Fruit fly (Drosophila melanogaster) whole organism, adult: ENCODE results near the gene Ugt36E1.

Source experiments
- CG12768 ChIP-seq: fragments of 200-800 bp; sonication (Bioruptor generic); optimal IDR thresholded peaks from 2 replicates; lab custom pipeline; 2017; ENCODE audit warnings: missing biosample characterization, missing genetic modification characterization, mild to moderate bottlenecking, moderate library complexity, missing genetic modification reagents
- CG1620 ChIP-seq: fragments of 200-800 bp; sonication (Bioruptor generic); optimal IDR thresholded peaks from 2 replicates; lab custom pipeline; 2016; ENCODE audit warnings: missing biosample characterization, missing genetic modification characterization
- CG7045 ChIP-seq: fragments of 200-800 bp; sonication (Bioruptor generic); optimal IDR thresholded peaks from 2 replicates; lab custom pipeline; 2017; ENCODE audit warnings: missing biosample characterization, mild to moderate bottlenecking, missing genetic modification characterization
- ovo ChIP-seq: fragments of 200-800 bp; sonication (Bioruptor generic); optimal IDR thresholded peaks from 2 replicates; lab custom pipeline; 2016; ENCODE audit warnings: missing biosample characterization, missing genetic modification characterization
- toe ChIP-seq: fragments of 200-800 bp; sonication (Bioruptor generic); optimal IDR thresholded peaks from 2 replicates; lab custom pipeline; 2016; ENCODE audit warnings: missing biosample characterization, missing genetic modification characterization

DNA sequence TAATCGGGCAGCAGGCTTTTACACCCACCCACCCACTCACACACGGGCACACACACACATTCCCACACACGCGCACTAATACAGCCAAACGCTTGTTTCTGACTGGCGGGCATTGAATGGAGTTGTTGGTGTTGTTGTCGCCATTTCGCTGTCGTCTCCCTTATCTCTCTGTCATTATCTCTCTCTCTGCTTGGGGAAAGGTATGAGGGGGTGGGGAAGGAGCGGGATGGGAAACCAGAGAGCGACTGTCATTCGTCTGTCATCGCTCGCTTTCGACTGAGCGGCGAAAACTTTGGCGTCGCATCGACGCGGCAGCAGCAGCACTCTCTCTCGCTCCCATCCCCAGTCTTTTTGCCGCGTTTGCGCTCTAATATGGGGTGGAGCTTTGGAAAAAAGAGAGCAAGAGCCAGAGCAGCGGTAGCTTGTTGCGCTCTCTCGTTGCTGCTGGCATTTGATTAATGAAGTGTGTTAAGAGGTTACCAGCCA is 30.6 kb upstream of the Ugt36E1 start:
- no peak for TF ChIP-seq ovo (GFP tag; lab: Kevin White, UChicago)
- no peak for TF ChIP-seq CG12768
- TF ChIP-seq CG1620 (GFP tag; lab: Kevin White, UChicago), result no peak
- no peak for TF ChIP-seq toe (GFP tag; lab: Kevin White, UChicago)
- TF ChIP-seq CG7045 (GFP tag; lab: Kevin White, UChicago), result no peak
